Fruit fly (Drosophila melanogaster) whole organism, pupa: ENCODE measurements around the gene RpS15Aa.

Experiments used
- CG15710 ChIP-seq: fragments of 200-800 bp; sonication (Bioruptor generic); optimal IDR thresholded peaks from 2 replicates; lab custom pipeline; 2018; ENCODE audit warnings: missing biosample characterization, mild to moderate bottlenecking, missing genetic modification characterization, moderate library complexity
- Ets98B ChIP-seq: fragments of 200-800 bp; sonication (Bioruptor generic); IDR thresholded peaks from 2 replicates; pipeline ENCODE4 v1.3.6; 2022; ENCODE audit warnings: missing biosample characterization, missing genetic modification characterization
- gl ChIP-seq: fragments of 200-800 bp; sonication (Bioruptor generic); optimal IDR thresholded peaks from 2 replicates; lab custom pipeline; 2018; ENCODE audit warnings: missing biosample characterization, mild to moderate bottlenecking, missing genetic modification characterization

DNA sequence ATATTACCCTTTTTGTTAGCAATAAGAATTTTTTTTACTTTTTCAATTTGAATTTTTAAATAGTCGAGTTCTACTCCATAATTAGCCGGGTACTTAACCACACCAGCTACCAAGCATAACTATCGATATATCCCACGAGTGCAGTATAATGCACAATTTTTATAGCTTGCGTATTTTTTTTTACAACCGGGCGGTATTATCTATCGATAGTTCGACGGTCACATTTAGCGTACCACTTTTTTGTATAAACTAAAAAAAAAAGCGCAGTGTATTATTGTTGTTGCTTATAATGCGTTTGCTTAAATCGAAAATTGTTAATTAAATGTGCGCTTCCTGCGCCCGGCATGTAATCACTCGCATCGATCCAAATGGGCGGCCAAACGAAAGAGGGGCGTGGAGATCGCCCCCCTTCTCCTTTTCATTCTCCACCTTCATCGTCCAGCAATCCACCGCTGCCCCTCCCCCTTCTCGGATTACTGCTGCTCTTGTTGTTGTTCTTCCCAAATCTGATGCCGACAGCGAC lies 49.6 kb downstream of the RpS15Aa start, which contains the start of gene Remo:
- TF ChIP-seq Ets98B (GFP tag; lab: Robert Waterston, UW) (no peak), CG15710 (tag; lab: Kevin White, UChicago) (no peak), gl (tag; lab: Kevin White, UChicago) (no peak)
